Worm (Caenorhabditis elegans) whole organism, L3 larva: ENCODE measurements around the gene ZK666.2.
"Not testable (repeated sequence)": the region's sequence is repeated elsewhere in the genome, so short reads cannot be mapped to it uniquely, and the experiment has no call there.

ENCODE experiments used
- ZK546.5 ChIP-seq: sonication (generic microtip); optimal IDR thresholded peaks from 2 replicates; lab custom pipeline; 2017; ENCODE audit warnings: missing biosample characterization, missing genetic modification characterization
- daf-12 ChIP-seq: fragments of 150-350 bp; optimal IDR thresholded peaks from 2 replicates; lab custom pipeline; 2014; ENCODE audit warnings: missing biosample characterization, missing genetic modification reagents, missing genetic modification characterization
- unc-39 ChIP-seq: sonication (generic microtip); optimal IDR thresholded peaks from 4 replicates; lab custom pipeline; 2017; ENCODE audit warnings: missing biosample characterization, missing genetic modification characterization

ce11 chrII:10493034-10493433 lies 21.3 kb upstream of the ZK666.2 start, which contains the start of gene ZK666.8:
- not testable (repeated sequence) for TF ChIP-seq unc-39, daf-12, ZK546.5 (tag; lab: Kevin White, UChicago)
